Worm (Caenorhabditis elegans) whole organism, early embryonic: ENCODE results near the gene Y51A2D.13.
A peak's percentile ranks its signal among the peaks of the same experiment; 100 is the strongest.

Experiments used
- B0310.2 ChIP-seq: sonication (generic microtip); optimal IDR thresholded peaks from 2 replicates; lab custom pipeline; 2016; ENCODE audit warnings: mild to moderate bottlenecking, missing genetic modification characterization, missing compliant biosample characterization
- F13C5.2 ChIP-seq: sonication (generic microtip); optimal IDR thresholded peaks from 2 replicates; lab custom pipeline; 2017; ENCODE audit warnings: mild to moderate bottlenecking, missing genetic modification characterization, inconsistent platforms, missing compliant biosample characterization
- aly-1 ChIP-seq: sonication (generic microtip); optimal IDR thresholded peaks from 2 replicates; lab custom pipeline; 2016; ENCODE audit warnings: missing genetic modification characterization, missing compliant biosample characterization
- ama-1 ChIP-seq: fragments of 150-350 bp; optimal IDR thresholded peaks from 2 replicates; lab custom pipeline; 2014
- ceh-13 ChIP-seq: fragments of 200-800 bp; sonication (Bioruptor generic); optimal IDR thresholded peaks from 2 replicates; lab custom pipeline; 2018; ENCODE audit warnings: mild to moderate bottlenecking, missing genetic modification characterization, missing compliant biosample characterization
- ceh-36 ChIP-seq: sonication (generic microtip); optimal IDR thresholded peaks from 2 replicates; lab custom pipeline; 2016; ENCODE audit warnings: missing genetic modification characterization, inconsistent platforms, missing compliant biosample characterization
- ets-7 ChIP-seq: sonication (generic microtip); optimal IDR thresholded peaks from 2 replicates; lab custom pipeline; 2016; ENCODE audit warnings: missing genotype, missing genetic modification characterization, missing compliant biosample characterization
- flt-1 ChIP-seq: fragments of 200-800 bp; sonication (Bioruptor generic); IDR thresholded peaks from 2 replicates; pipeline ENCODE4 v1.3.6; 2022; ENCODE audit warnings: missing genetic modification characterization, missing compliant biosample characterization
- hmbx-1 ChIP-seq: sonication (generic microtip); optimal IDR thresholded peaks from 2 replicates; lab custom pipeline; 2016; ENCODE audit warnings: mild to moderate bottlenecking, missing genetic modification characterization, missing compliant biosample characterization
- hmg-4 ChIP-seq: fragments of 200-800 bp; sonication (Bioruptor generic); optimal IDR thresholded peaks from 2 replicates; lab custom pipeline; 2018; ENCODE audit warnings: mild to moderate bottlenecking, missing genetic modification characterization, missing compliant biosample characterization
- hnd-1 ChIP-seq: sonication (generic microtip); optimal IDR thresholded peaks from 2 replicates; lab custom pipeline; 2016; ENCODE audit warnings: missing genetic modification characterization, missing compliant biosample characterization
- pes-1 ChIP-seq: fragments of 200-800 bp; sonication (Bioruptor generic); IDR thresholded peaks from 2 replicates; pipeline ENCODE4 v1.3.6; 2022; ENCODE audit warnings: missing genetic modification reagents, missing genetic modification characterization, missing compliant biosample characterization
- scrt-1 ChIP-seq: fragments of 200-800 bp; sonication (Bioruptor generic); IDR thresholded peaks from 2 replicates; pipeline ENCODE4 v1.3.6; 2022; ENCODE audit warnings: missing genetic modification characterization, missing compliant biosample characterization
- sea-1 ChIP-seq: fragments of 200-800 bp; sonication (Bioruptor generic); conservative IDR thresholded peaks from 2 replicates; pipeline ENCODE4 v1.3.6; 2022; ENCODE audit warnings: missing genetic modification characterization, missing compliant biosample characterization
- tbx-11 ChIP-seq: fragments of 200-800 bp; sonication (Bioruptor generic); IDR thresholded peaks from 2 replicates; pipeline ENCODE4 v1.3.6; 2022; ENCODE audit warnings: missing genetic modification characterization, missing compliant biosample characterization
- tbx-37 ChIP-seq: fragments of 200-800 bp; sonication (Bioruptor generic); conservative IDR thresholded peaks from 2 replicates; pipeline ENCODE4 v1.3.6; 2022; ENCODE audit warnings: missing genetic modification reagents, missing genetic modification characterization, missing compliant biosample characterization
- tra-4 ChIP-seq: sonication (generic microtip); optimal IDR thresholded peaks from 2 replicates; lab custom pipeline; 2017; ENCODE audit warnings: missing genetic modification characterization, missing compliant biosample characterization

The Y51A2D.13 gene

DNA sequence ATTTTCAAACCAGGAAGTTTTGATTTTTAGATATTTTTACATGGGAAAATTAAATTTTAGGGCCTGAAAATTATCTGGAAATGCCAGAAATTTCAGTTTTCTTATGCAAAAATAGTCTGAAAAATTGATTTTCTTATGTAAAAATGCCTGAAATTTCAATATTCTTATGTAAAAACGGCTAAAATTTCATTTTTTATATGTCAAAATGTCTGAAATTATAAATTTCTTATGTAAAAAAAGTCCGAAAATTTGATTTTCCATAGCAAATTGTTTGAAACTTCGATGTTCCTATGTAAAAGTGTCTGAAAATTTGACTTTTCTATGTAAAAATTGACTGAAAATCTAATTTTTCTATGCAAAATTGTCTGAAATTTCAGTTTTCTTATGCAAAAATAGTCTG is at the start of gene Y51A2D.13:
Gene Y51A2D.13, minus strand, starts transcription at position 101 of the 400 bp plus-strand sequence.
- TF ChIP-seq F13C5.2 (no peak), tbx-37 (GFP tag; lab: Robert Waterston, UW) (no peak), hnd-1 (tag; lab: Kevin White, UChicago) (no peak), ceh-36 (tag; lab: Kevin White, UChicago) (no peak), flt-1 (GFP tag; lab: Robert Waterston, UW) (no peak), aly-1 (tag; lab: Kevin White, UChicago) (no peak), scrt-1 (GFP tag; lab: Robert Waterston, UW) (no peak), pes-1 (GFP tag; lab: Robert Waterston, UW) (no peak), ama-1 (lab: Kevin White, UChicago) (no peak)

DNA sequence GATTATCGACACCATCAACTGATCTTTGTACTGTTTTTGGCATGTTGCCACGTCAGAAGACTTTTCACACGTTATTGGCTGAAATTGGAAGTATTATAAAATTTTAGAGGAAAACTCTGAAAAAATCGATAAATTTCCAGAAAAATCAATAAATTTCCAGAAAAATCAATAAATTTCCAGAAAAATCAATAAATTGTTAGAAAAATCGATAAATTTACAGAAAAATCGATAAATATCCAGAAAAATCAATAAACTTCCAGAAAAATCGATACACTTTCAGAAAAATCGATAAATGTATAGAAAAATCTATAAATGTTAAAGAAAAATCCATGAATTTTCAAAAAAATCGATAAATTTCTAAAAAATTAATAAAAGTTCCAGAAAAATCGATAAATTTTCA is 49.3 kb upstream of the Y51A2D.13 start:
- TF ChIP-seq tbx-11 (no peak), tbx-37 (GFP tag; lab: Robert Waterston, UW) (no peak), scrt-1 (GFP tag; lab: Robert Waterston, UW) (no peak), sea-1 (GFP tag; lab: Robert Waterston, UW) (no peak), ceh-36 (tag; lab: Kevin White, UChicago) (no peak), hmg-4 (GFP tag; lab: Kevin White, UChicago) (no peak), aly-1 (tag; lab: Kevin White, UChicago) (no peak)

DNA sequence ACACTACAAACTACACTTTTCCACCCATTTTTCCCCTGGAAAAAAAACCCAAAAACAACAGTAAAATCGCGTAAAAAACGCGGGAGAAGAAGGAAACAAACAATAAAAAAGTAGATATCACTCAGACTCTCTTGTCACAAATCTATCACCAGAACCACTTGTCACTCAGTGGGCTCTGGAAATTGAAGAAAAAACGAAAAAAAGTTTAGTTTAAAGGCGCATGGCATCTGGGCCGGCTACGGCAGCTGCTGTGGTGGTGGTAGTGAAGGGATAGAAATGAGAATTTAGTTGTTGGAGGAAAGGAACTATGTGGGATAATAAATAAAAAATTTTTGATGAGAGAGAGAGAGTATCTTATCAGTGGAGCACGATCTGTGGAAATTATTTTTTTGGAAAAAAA is 47.9 kb upstream of the Y51A2D.13 start:
- TF ChIP-seq sea-1 (GFP tag; lab: Robert Waterston, UW) = no peak
- no peak for TF ChIP-seq hmbx-1
- no peak for TF ChIP-seq pes-1 (GFP tag; lab: Robert Waterston, UW)
- no peak for TF ChIP-seq scrt-1 (GFP tag; lab: Robert Waterston, UW)
- TF ChIP-seq F13C5.2 = no peak
- no peak for TF ChIP-seq flt-1 (GFP tag; lab: Robert Waterston, UW)
- no peak for TF ChIP-seq ets-7 (tag; lab: Kevin White, UChicago)
- TF ChIP-seq hnd-1 (tag; lab: Kevin White, UChicago) = no peak
- no peak for TF ChIP-seq tra-4 (tag; lab: Kevin White, UChicago)
- no peak for TF ChIP-seq tbx-37 (GFP tag; lab: Robert Waterston, UW)

DNA sequence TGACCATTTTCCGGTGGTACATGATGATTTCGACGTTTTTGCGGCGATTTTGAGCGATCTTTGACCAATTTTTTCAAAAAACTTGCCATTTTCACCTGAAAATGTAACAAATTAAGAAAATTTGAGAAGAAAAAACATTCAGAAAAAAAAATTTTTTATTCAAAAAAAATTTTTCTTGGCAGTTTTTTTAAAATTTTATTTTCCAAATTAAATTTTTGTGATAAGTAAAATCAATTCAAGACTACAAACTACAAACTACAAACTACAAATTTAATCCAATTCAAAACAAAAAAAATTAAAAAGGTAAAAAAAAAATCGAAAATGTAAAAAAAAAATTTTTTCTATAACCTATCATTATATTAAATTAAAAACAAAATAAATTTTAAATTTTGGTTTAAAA is 47.2 kb upstream of the Y51A2D.13 start, which contains the start of gene Y69H2.15:
Gene Y69H2.15, minus strand, starts transcription at position 101 of the 400 bp plus-strand sequence.
- TF ChIP-seq tra-4 (tag; lab: Kevin White, UChicago) (no peak), scrt-1 (GFP tag; lab: Robert Waterston, UW) (no peak), aly-1 (tag; lab: Kevin White, UChicago) (no peak), ets-7 (tag; lab: Kevin White, UChicago) (no peak)

DNA sequence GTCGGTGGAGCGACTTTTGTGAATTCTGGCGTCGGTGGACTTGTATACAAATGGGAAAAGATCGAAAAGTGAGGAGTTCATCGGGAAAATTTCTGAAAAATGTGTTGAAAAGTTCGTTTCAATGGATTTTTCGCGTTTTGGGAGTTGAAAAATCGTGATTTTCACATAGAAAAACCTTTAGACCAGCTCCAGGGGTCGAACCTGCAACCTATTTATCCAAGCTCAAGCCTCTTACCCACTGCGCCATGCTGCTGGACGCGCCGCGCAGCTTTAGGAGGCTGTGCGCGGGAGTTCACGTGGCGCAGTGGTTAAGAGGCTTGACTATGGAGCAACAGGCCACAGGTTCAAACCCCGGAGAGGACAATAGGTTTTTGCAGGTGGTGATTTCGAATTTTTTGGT is 42.9 kb upstream of the Y51A2D.13 start, which contains the start of gene Y69H2.1:
Gene Y69H2.1, minus strand, starts transcription at position 101 of the 400 bp plus-strand sequence.
- no peak for TF ChIP-seq ets-7 (tag; lab: Kevin White, UChicago)
- no peak for TF ChIP-seq pes-1 (GFP tag; lab: Robert Waterston, UW)
- no peak for TF ChIP-seq tbx-11
- TF ChIP-seq sea-1 (GFP tag; lab: Robert Waterston, UW) = no peak
- TF ChIP-seq aly-1 (tag; lab: Kevin White, UChicago) = no peak

DNA sequence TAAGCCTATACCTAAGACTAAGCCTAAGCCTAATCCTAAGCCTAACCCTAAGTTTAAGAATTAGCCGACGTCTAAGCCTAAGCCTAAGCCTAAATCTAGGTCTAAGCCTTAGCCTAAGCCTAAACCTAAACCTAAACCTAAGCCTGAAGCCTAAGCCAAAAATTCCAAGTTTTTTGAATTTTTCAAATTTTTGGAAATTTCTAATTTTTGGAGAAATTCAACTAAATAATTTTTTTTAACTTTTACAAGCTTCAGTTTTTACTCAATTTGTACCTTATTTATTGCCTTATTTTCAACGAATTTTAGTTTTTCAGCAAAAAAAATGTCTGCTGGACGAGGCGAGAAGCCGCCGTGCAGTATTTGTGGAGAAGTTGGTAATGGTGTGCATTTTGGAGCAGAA is 36.7 kb upstream of the Y51A2D.13 start, which contains the start of gene nhr-70:
Gene nhr-70, plus strand, starts transcription at position 301 of the 400 bp plus-strand sequence.
- TF ChIP-seq ets-7 (tag; lab: Kevin White, UChicago) (no peak), B0310.2 (no peak), scrt-1 (GFP tag; lab: Robert Waterston, UW) (no peak), sea-1 (GFP tag; lab: Robert Waterston, UW) (no peak), pes-1 (GFP tag; lab: Robert Waterston, UW) (no peak), hnd-1 (tag; lab: Kevin White, UChicago) (no peak), aly-1 (tag; lab: Kevin White, UChicago) (no peak), hmg-4 (GFP tag; lab: Kevin White, UChicago) (no peak)

DNA sequence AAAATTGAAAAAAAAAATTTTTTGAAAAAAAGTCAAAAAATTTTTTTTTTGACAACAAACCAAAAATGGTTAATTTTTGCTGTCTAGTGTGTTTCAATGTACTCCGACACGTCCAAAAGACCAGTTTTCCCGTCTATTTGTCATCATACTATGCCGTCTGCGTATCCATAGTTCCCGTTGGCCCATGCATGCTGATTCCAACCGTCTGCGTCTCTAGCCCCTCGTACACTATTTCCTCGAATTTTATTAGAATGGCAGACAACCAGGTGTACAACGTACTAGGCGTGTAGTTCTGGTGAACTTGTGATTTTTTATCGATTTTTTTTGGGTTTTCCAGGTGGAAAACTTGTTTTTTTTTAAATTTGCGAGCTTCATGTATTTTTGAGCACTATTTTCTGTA is 34.9 kb upstream of the Y51A2D.13 start:
- TF ChIP-seq pes-1 (GFP tag; lab: Robert Waterston, UW) = no peak
- TF ChIP-seq scrt-1 (GFP tag; lab: Robert Waterston, UW) = no peak
- TF ChIP-seq sea-1 (GFP tag; lab: Robert Waterston, UW) = no peak
- no peak for TF ChIP-seq ama-1 (lab: Kevin White, UChicago)
- TF ChIP-seq ceh-13 (GFP tag; lab: Kevin White, UChicago) = no peak
- no peak for TF ChIP-seq tbx-37 (GFP tag; lab: Robert Waterston, UW)
- no peak for TF ChIP-seq hmg-4 (GFP tag; lab: Kevin White, UChicago)
- no peak for TF ChIP-seq ets-7 (tag; lab: Kevin White, UChicago)
- TF ChIP-seq tra-4 (tag; lab: Kevin White, UChicago) = no peak
- no peak for TF ChIP-seq aly-1 (tag; lab: Kevin White, UChicago)
- no peak for TF ChIP-seq B0310.2
- no peak for TF ChIP-seq hnd-1 (tag; lab: Kevin White, UChicago)
- TF ChIP-seq F13C5.2 = no peak
- TF ChIP-seq tbx-11 = no peak
- no peak for TF ChIP-seq hmbx-1
- no peak for TF ChIP-seq ceh-36 (tag; lab: Kevin White, UChicago)
- TF ChIP-seq flt-1 (GFP tag; lab: Robert Waterston, UW) = no peak

DNA sequence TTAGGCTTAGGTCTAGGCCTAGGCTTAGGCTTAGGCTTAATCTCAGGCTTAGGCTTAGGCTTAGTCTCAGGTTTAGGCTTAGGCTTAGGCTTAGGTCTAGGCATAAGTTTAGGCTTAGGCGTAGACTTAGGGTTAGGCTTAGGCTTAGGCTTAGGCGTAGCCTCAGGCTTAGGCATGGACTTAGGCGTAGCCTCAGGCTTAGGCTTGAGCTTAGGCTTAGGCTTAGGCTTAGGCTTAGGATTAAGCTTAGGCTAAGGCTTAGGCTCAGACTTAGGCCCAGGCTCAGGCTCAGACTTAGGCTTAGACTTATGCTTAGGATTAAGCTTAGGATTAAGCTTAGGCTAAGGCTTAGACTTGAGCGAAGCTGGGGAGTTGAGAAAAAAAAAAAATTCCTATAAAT is 33.6 kb upstream of the Y51A2D.13 start:
- no peak for TF ChIP-seq tbx-37 (GFP tag; lab: Robert Waterston, UW)
- no peak for TF ChIP-seq sea-1 (GFP tag; lab: Robert Waterston, UW)
- TF ChIP-seq ama-1 (lab: Kevin White, UChicago) = no peak
- no peak for TF ChIP-seq ceh-13 (GFP tag; lab: Kevin White, UChicago)
- TF ChIP-seq tra-4 (tag; lab: Kevin White, UChicago) = no peak
- TF ChIP-seq ceh-36 (tag; lab: Kevin White, UChicago) = peak; percentile 96
- no peak for TF ChIP-seq hmg-4 (GFP tag; lab: Kevin White, UChicago)
